Worm (Caenorhabditis elegans): ENCODE measurements around the gene ccdc-12.

ce11 chrIV:2530285-2530684, 35.3 kb upstream of the ccdc-12 start:
- TF ChIP-seq nhr-111 (GFP tag; optimal IDR thresholded peaks at IDR 0.05) (no peak), hif-1 (tag; optimal IDR thresholded peaks at IDR 0.05) (no peak), R02D3.7 (tag; optimal IDR thresholded peaks at IDR 0.05) (no peak), mep-1 (tag; optimal IDR thresholded peaks at IDR 0.05) (no peak), ZK546.5 (tag; optimal IDR thresholded peaks at IDR 0.05) (no peak), hlh-11 (tag; optimal IDR thresholded peaks at IDR 0.05) (no peak), nhr-237 (tag; optimal IDR thresholded peaks at IDR 0.05) (no peak), nhr-25 (tag; optimal IDR thresholded peaks at IDR 0.05; ENCODE audit: borderline replicate concordance, insufficient read depth) (no peak)
